Worm (Caenorhabditis elegans) whole organism, midembryonic: ENCODE results near the gene Y48B6A.1.

Experiments
- cog-1 ChIP-seq: sonication (generic microtip); optimal IDR thresholded peaks from 2 replicates; lab custom pipeline; 2016; ENCODE audit warnings: missing genetic modification characterization, missing compliant biosample characterization
- flt-1 ChIP-seq: fragments of 200-800 bp; sonication (Bioruptor generic); IDR thresholded peaks from 2 replicates; pipeline ENCODE4 v1.3.6; 2022; ENCODE audit warnings: missing genetic modification characterization, missing compliant biosample characterization
- klf-2 ChIP-seq: fragments of 200-800 bp; sonication (Bioruptor generic); conservative IDR thresholded peaks from 2 replicates; pipeline ENCODE4 v1.3.6; 2022; ENCODE audit warnings: missing genetic modification reagents, missing genetic modification characterization, missing compliant biosample characterization
- med-1 ChIP-seq: sonication (generic microtip); optimal IDR thresholded peaks from 2 replicates; lab custom pipeline; 2017; ENCODE audit warnings: missing genetic modification characterization, mild to moderate bottlenecking, missing compliant biosample characterization, antibody characterized with exemption, missing genetic modification reagents; ENCODE audit not compliant: insufficient read depth
- ref-1 ChIP-seq: fragments of 200-800 bp; sonication (Bioruptor generic); conservative IDR thresholded peaks from 2 replicates; pipeline ENCODE4 v1.3.6; 2022; ENCODE audit warnings: missing genetic modification reagents, missing genetic modification characterization, missing compliant biosample characterization
- tab-1 ChIP-seq: fragments of 200-800 bp; sonication (Bioruptor generic); IDR thresholded peaks from 2 replicates; pipeline ENCODE4 v1.3.6; 2022; ENCODE audit warnings: missing genetic modification characterization, missing compliant biosample characterization
- ztf-23 ChIP-seq: fragments of 200-800 bp; sonication (Bioruptor generic); IDR thresholded peaks from 2 replicates; pipeline ENCODE4 v1.3.6; 2022; ENCODE audit warnings: missing genetic modification reagents, missing genetic modification characterization, missing compliant biosample characterization
- ztf-29 ChIP-seq: fragments of 200-800 bp; sonication (Bioruptor generic); IDR thresholded peaks from 2 replicates; pipeline ENCODE4 v1.3.6; 2022; ENCODE audit warnings: missing genetic modification reagents, missing genetic modification characterization, missing compliant biosample characterization

DNA sequence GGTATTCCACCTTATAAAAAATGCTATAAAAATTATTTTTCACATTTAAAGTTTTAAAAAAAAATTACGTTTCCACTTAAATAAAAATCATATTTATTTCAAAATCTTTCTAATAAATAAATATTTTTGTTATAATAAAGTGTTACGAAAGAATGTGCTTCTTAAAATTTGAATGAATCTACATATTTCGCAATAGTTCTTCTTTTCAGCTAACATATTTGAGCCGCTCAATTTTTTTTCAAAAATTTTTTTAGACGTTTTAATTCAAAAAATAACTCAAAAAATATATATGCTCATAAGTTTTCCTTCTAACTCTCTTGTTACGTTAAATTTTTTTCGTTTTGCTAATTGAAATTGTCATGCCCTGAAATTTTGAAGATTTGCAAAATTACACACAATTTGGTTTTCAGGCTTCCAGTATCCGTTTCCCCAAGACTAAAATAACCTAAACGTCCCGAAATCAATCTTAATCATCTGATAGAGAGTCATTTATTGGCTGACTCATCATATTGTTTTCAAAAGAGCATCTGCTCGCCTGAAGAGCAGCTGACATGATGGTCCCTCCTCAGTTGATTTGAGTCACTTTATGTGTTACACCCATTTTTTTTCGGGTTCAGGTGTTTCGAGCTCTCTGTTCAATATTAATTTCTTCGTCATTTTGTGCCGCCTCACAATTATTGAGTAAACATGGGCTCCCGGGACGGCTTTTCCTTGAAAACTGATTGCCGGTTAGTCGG, 24.2 kb upstream of the Y48B6A.1 start, which contains the start of gene efhd-1:
- no peak for TF ChIP-seq cog-1 (tag; lab: Kevin White, UChicago)
- TF ChIP-seq flt-1: no peak
- no peak for TF ChIP-seq klf-2 (GFP tag; lab: Robert Waterston, UW)
- no peak for TF ChIP-seq ztf-29 (GFP tag; lab: Robert Waterston, UW)
- TF ChIP-seq ztf-23 (GFP tag; lab: Robert Waterston, UW): no peak
- TF ChIP-seq ref-1 (GFP tag; lab: Robert Waterston, UW): no peak
- no peak for TF ChIP-seq med-1
- TF ChIP-seq tab-1: no peak
